Fruit fly (Drosophila melanogaster): Measurements from ENCODE around the gene mre11.

DNA sequence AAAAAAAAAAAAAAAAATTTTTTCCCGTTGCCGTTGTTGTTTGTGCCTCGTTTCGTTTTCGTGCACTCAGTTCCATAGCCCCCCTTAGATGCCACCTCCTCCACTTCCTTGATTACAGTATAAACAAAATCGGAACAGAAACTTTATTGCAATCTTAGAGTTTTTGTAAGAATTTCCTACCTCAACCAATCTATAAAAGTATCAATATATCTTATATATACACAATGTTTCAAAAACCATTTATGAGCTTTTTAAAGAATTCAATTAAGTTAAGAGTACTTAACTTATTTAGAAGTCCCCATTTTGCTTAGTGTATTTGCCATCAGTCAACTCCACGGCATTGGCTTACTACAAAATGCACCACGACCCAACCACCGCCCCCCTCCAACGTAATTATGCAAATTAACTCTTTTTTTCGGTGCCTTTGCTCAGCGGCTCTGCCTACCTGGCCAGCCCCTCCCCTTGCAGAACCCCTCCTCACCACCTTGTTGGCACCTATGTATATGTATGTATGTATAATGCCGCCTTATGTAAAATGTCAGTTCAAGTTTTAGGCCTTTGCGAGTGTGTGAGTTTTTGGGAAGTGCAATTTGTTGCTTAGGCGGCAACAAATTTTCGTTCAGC is 35.9 kb downstream of the mre11 start:
- TF ChIP-seq ovo (GFP tag; optimal IDR thresholded peaks at IDR 0.05) (no peak), CG11617 (GFP tag; optimal IDR thresholded peaks at IDR 0.05) (no peak)

Data from whole organism, adult.